Worm (Caenorhabditis elegans) whole organism, young adult: Measurements from ENCODE around the gene sdz-8.

Experiments
- B0336.3 ChIP-seq: fragments of 200-800 bp; sonication (Bioruptor generic); IDR thresholded peaks from 2 replicates; pipeline ENCODE4 v1.3.6; 2022; ENCODE audit warnings: missing genetic modification characterization, missing compliant biosample characterization
- Y53G8AR.9 ChIP-seq: fragments of 200-800 bp; sonication (Bioruptor generic); conservative IDR thresholded peaks from 2 replicates; pipeline ENCODE4 v1.3.6; 2022; ENCODE audit warnings: missing genetic modification reagents, missing genetic modification characterization, missing compliant biosample characterization
- ama-1 ChIP-seq, 3 experiments: fragments of 150-350 bp in 1 of 3; sonication (generic microtip) in 2 of 3; optimal IDR thresholded peaks; 2 replicates each; lab custom pipeline; 2014 to 2018; ENCODE audit warnings: missing biosample characterization in 2 of 3, missing genetic modification characterization in 2 of 3, missing genetic modification reagents in 2 of 3
- athp-1 ChIP-seq: sonication (generic microtip); optimal IDR thresholded peaks from 2 replicates; lab custom pipeline; 2017; ENCODE audit warnings: mild to moderate bottlenecking, missing genetic modification characterization, missing compliant biosample characterization
- him-1 ChIP-seq: sonication (generic microtip); optimal IDR thresholded peaks from 2 replicates; lab custom pipeline; 2016; ENCODE audit warnings: missing genotype, missing genetic modification reagents, missing genetic modification characterization, missing compliant biosample characterization
- lin-35 ChIP-seq, 3 experiments: fragments of 150-350 bp in 2 of 3; sonication (generic microtip) in 1 of 3; optimal IDR thresholded peaks; 2 replicates each; lab custom pipeline; 2014 to 2018; ENCODE audit warnings: missing biosample characterization in 3 of 3, missing genetic modification characterization in 3 of 3, missing genetic modification reagents in 3 of 3
- lsl-1 ChIP-seq: fragments of 200-800 bp; sonication (Bioruptor generic); optimal IDR thresholded peaks from 2 replicates; lab custom pipeline; 2018; ENCODE audit warnings: mild to moderate bottlenecking, missing genetic modification characterization, moderate library complexity, missing compliant biosample characterization
- nhr-179 ChIP-seq: sonication (generic microtip); optimal IDR thresholded peaks from 2 replicates; lab custom pipeline; 2016; ENCODE audit warnings: mild to moderate bottlenecking, missing genetic modification characterization, missing compliant biosample characterization
- nhr-90 ChIP-seq: sonication (generic microtip); optimal IDR thresholded peaks from 2 replicates; lab custom pipeline; 2016; ENCODE audit warnings: missing genotype, mild to moderate bottlenecking, missing genetic modification characterization, missing compliant biosample characterization
- pbrm-1 ChIP-seq: fragments of 200-800 bp; sonication (Bioruptor generic); IDR thresholded peaks from 2 replicates; pipeline ENCODE4 v1.3.6; 2022; ENCODE audit warnings: missing genetic modification reagents, missing genetic modification characterization, missing compliant biosample characterization
- snpc-3.4 ChIP-seq: sonication (generic microtip); optimal IDR thresholded peaks from 2 replicates; lab custom pipeline; 2017; ENCODE audit warnings: missing genetic modification characterization, mild to moderate bottlenecking, missing compliant biosample characterization, antibody characterized with exemption, moderate library complexity, missing genotype, missing genetic modification reagents
- snpc-4 ChIP-seq, 5 experiments: fragments of 150-350 bp in 1 of 5; sonication (generic microtip) in 4 of 5; optimal IDR thresholded peaks; 2 replicates each; lab custom pipeline; 2014 to 2018; ENCODE audit warnings: missing genetic modification characterization in 5 of 5, missing biosample characterization in 3 of 5, antibody characterized with exemption in 2 of 5, mild to moderate bottlenecking in 2 of 5, missing compliant biosample characterization in 2 of 5, missing genotype in 2 of 5, moderate library complexity in 2 of 5, missing genetic modification reagents in 1 of 5
- zim-3 ChIP-seq: sonication (generic microtip); optimal IDR thresholded peaks from 2 replicates; lab custom pipeline; 2017; ENCODE audit warnings: mild to moderate bottlenecking, missing genetic modification characterization, moderate library complexity, missing compliant biosample characterization
- ztf-26 ChIP-seq: sonication (generic microtip); optimal IDR thresholded peaks from 2 replicates; lab custom pipeline; 2017; ENCODE audit warnings: missing genetic modification characterization, missing compliant biosample characterization

ce11 chrV:11499786-11500185, 16.2 kb downstream of the sdz-8 start:
- TF ChIP-seq lsl-1 (no peak), him-1 (tag; lab: Kevin White, UChicago) (no peak), pbrm-1 (GFP tag; lab: Robert Waterston, UW) (no peak), snpc-3.4 (tag; lab: Kevin White, UChicago) (no peak), nhr-90 (no peak), snpc-4 (GFP tag; optimal IDR thresholded peaks at IDR 0.05; lab: Kevin White, UChicago) (no peak), snpc-4 (tag; optimal IDR thresholded peaks at IDR 0.05; lab: Kevin White, UChicago) (no peak), B0336.3 (GFP tag; lab: Robert Waterston, UW) (no peak), zim-3 (tag; lab: Kevin White, UChicago) (no peak), ztf-26 (tag; lab: Kevin White, UChicago) (no peak), Y53G8AR.9 (no peak), athp-1 (tag; lab: Kevin White, UChicago) (no peak), ama-1 (optimal IDR thresholded peaks at IDR 0.05; lab: Kevin White, UChicago) (no peak), ama-1 (GFP tag; optimal IDR thresholded peaks at IDR 0.05; lab: Kevin White, UChicago) (no peak), lin-35 (GFP tag; optimal IDR thresholded peaks at IDR 0.05; lab: Kevin White, UChicago) (no peak), nhr-179 (tag; lab: Kevin White, UChicago) (no peak)
